Fruit fly (Drosophila melanogaster) whole organism, prepupa: ENCODE data around the gene yellow-f.

Experiments
- Blimp-1 ChIP-seq: fragments of 200-800 bp; sonication (Bioruptor generic); optimal IDR thresholded peaks from 3 replicates; lab custom pipeline; 2017; ENCODE audit warnings: missing biosample characterization, missing genetic modification characterization, mild to moderate bottlenecking, moderate library complexity, missing genetic modification reagents
- CG10631 ChIP-seq: fragments of 200-800 bp; sonication (Bioruptor generic); optimal IDR thresholded peaks from 2 replicates; lab custom pipeline; 2016; ENCODE audit warnings: missing biosample characterization, missing genetic modification characterization
- CG11762 ChIP-seq: fragments of 200-800 bp; sonication (Bioruptor generic); optimal IDR thresholded peaks from 3 replicates; lab custom pipeline; 2016; ENCODE audit warnings: missing biosample characterization, missing genetic modification characterization; ENCODE audit not compliant: insufficient read depth
- CG11902 ChIP-seq: fragments of 200-800 bp; sonication (Bioruptor generic); optimal IDR thresholded peaks from 3 replicates; lab custom pipeline; 2016; ENCODE audit warnings: missing biosample characterization, missing genetic modification characterization
- CG15336 ChIP-seq: fragments of 200-800 bp; sonication (Bioruptor generic); IDR thresholded peaks from 2 replicates; pipeline ENCODE4 v1.3.6; 2022; ENCODE audit warnings: missing biosample characterization, missing genetic modification characterization
- CG16779 ChIP-seq: fragments of 200-800 bp; sonication (Bioruptor generic); optimal IDR thresholded peaks from 3 replicates; lab custom pipeline; 2017; ENCODE audit warnings: missing biosample characterization, mild to moderate bottlenecking, missing genetic modification characterization
- CG3032 ChIP-seq: fragments of 200-800 bp; optimal IDR thresholded peaks from 2 replicates; lab custom pipeline; 2019; ENCODE audit warnings: missing biosample characterization, mild to moderate bottlenecking, missing genetic modification characterization, moderate library complexity
- CG31627 ChIP-seq: fragments of 200-800 bp; sonication (Bioruptor generic); optimal IDR thresholded peaks from 3 replicates; lab custom pipeline; 2016; ENCODE audit warnings: missing biosample characterization, missing genetic modification characterization
- CG3919 ChIP-seq: fragments of 200-800 bp; sonication (Bioruptor generic); optimal IDR thresholded peaks from 3 replicates; lab custom pipeline; 2016; ENCODE audit warnings: missing biosample characterization, missing genetic modification characterization
- CG4318 ChIP-seq: fragments of 200-800 bp; sonication (Bioruptor generic); optimal IDR thresholded peaks from 3 replicates; lab custom pipeline; 2017; ENCODE audit warnings: missing biosample characterization, mild to moderate bottlenecking, missing genetic modification characterization
- CG6163 ChIP-seq: fragments of 200-800 bp; sonication (Bioruptor generic); IDR thresholded peaks from 3 replicates; pipeline ENCODE4 v1.3.6; 2022; ENCODE audit warnings: missing biosample characterization, missing genetic modification characterization
- CG6792 ChIP-seq: fragments of 200-800 bp; sonication (Bioruptor generic); optimal IDR thresholded peaks from 3 replicates; lab custom pipeline; 2016; ENCODE audit warnings: missing biosample characterization, missing genetic modification characterization
- CG6808 ChIP-seq: fragments of 200-800 bp; sonication (Bioruptor generic); optimal IDR thresholded peaks from 3 replicates; lab custom pipeline; 2017; ENCODE audit warnings: missing biosample characterization, missing genetic modification characterization, mild to moderate bottlenecking, moderate library complexity, missing genetic modification reagents
- CG6854 ChIP-seq: fragments of 200-800 bp; sonication (Bioruptor generic); optimal IDR thresholded peaks from 2 replicates; lab custom pipeline; 2017; ENCODE audit warnings: missing biosample characterization, mild to moderate bottlenecking, missing genetic modification characterization
- CG7368 ChIP-seq: fragments of 200-800 bp; sonication (Bioruptor generic); optimal IDR thresholded peaks from 3 replicates; lab custom pipeline; 2016; ENCODE audit warnings: missing biosample characterization, missing genetic modification characterization
- CG8119 ChIP-seq: fragments of 200-800 bp; sonication (Bioruptor generic); IDR thresholded peaks from 3 replicates; pipeline ENCODE4 v1.3.6; 2022; ENCODE audit warnings: missing biosample characterization, missing genetic modification characterization
- CG8319 ChIP-seq: fragments of 200-800 bp; sonication (Bioruptor generic); optimal IDR thresholded peaks from 3 replicates; lab custom pipeline; 2016; ENCODE audit warnings: missing biosample characterization, missing genetic modification characterization
- CG8632 ChIP-seq: fragments of 200-800 bp; sonication (Bioruptor generic); optimal IDR thresholded peaks from 3 replicates; lab custom pipeline; 2016; ENCODE audit warnings: missing biosample characterization, missing genetic modification characterization
- CG9139 ChIP-seq: fragments of 200-800 bp; sonication (Bioruptor generic); optimal IDR thresholded peaks from 3 replicates; lab custom pipeline; 2017; ENCODE audit warnings: missing biosample characterization, mild to moderate bottlenecking, missing genetic modification characterization
- Ets96B ChIP-seq: fragments of 200-800 bp; optimal IDR thresholded peaks from 2 replicates; lab custom pipeline; 2019; ENCODE audit warnings: missing biosample characterization, mild to moderate bottlenecking, missing genetic modification characterization, moderate library complexity
- Hr38 ChIP-seq: sonication (Bioruptor generic); optimal IDR thresholded peaks from 2 replicates; lab custom pipeline; 2016; ENCODE audit warnings: missing biosample characterization, missing genetic modification characterization
- Hr39 ChIP-seq: fragments of 200-800 bp; sonication (Bioruptor generic); optimal IDR thresholded peaks from 2 replicates; lab custom pipeline; 2016; ENCODE audit warnings: missing biosample characterization, missing genetic modification characterization
- Hr4 ChIP-seq: fragments of 200-800 bp; sonication (Bioruptor generic); optimal IDR thresholded peaks from 3 replicates; lab custom pipeline; 2016; ENCODE audit warnings: missing biosample characterization, missing genetic modification characterization
- OdsH ChIP-seq: fragments of 200-800 bp; sonication (Bioruptor generic); optimal IDR thresholded peaks from 3 replicates; lab custom pipeline; 2016; ENCODE audit warnings: missing biosample characterization, missing genetic modification characterization
- Smox ChIP-seq: fragments of 200-800 bp; sonication (Bioruptor generic); optimal IDR thresholded peaks from 3 replicates; lab custom pipeline; 2016; ENCODE audit warnings: missing biosample characterization, missing genetic modification characterization
- Sox14 ChIP-seq: fragments of 200-800 bp; sonication (Bioruptor generic); optimal IDR thresholded peaks from 3 replicates; lab custom pipeline; 2016; ENCODE audit warnings: missing biosample characterization, missing genetic modification characterization
- acj6 ChIP-seq: fragments of 200-800 bp; sonication (Bioruptor generic); optimal IDR thresholded peaks from 3 replicates; lab custom pipeline; 2016; ENCODE audit warnings: missing biosample characterization, missing genetic modification characterization
- cyc ChIP-seq: fragments of 200-800 bp; sonication (Bioruptor generic); optimal IDR thresholded peaks from 3 replicates; lab custom pipeline; 2016; ENCODE audit warnings: missing biosample characterization, missing genetic modification characterization
- dac ChIP-seq: fragments of 200-800 bp; sonication (Bioruptor generic); optimal IDR thresholded peaks from 2 replicates; lab custom pipeline; 2017; ENCODE audit warnings: missing biosample characterization, mild to moderate bottlenecking, missing genetic modification characterization
- dsx ChIP-seq: fragments of 200-800 bp; optimal IDR thresholded peaks from 3 replicates; lab custom pipeline; 2019; ENCODE audit warnings: missing biosample characterization, mild to moderate bottlenecking, missing genetic modification characterization, moderate library complexity; ENCODE audit not compliant: poor library complexity, severe bottlenecking
- eg ChIP-seq: fragments of 200-800 bp; sonication (Bioruptor generic); IDR thresholded peaks from 3 replicates; pipeline ENCODE4 v1.3.6; 2022; ENCODE audit warnings: missing biosample characterization, missing genetic modification characterization
- esn ChIP-seq: fragments of 200-800 bp; sonication (Bioruptor generic); optimal IDR thresholded peaks from 2 replicates; lab custom pipeline; 2016; ENCODE audit warnings: missing biosample characterization, mild to moderate bottlenecking, missing genetic modification characterization, moderate library complexity
- fd59A ChIP-seq: fragments of 200-800 bp; sonication (Bioruptor generic); optimal IDR thresholded peaks from 2 replicates; lab custom pipeline; 2017; ENCODE audit warnings: missing biosample characterization, mild to moderate bottlenecking, missing genetic modification characterization, missing genetic modification reagents
- fkh ChIP-seq: fragments of 200-800 bp; sonication (Bioruptor generic); optimal IDR thresholded peaks from 3 replicates; lab custom pipeline; 2017; ENCODE audit warnings: missing biosample characterization, mild to moderate bottlenecking, missing genetic modification characterization, moderate library complexity
- lz ChIP-seq: fragments of 200-800 bp; sonication (Bioruptor generic); optimal IDR thresholded peaks from 3 replicates; lab custom pipeline; 2016; ENCODE audit warnings: missing biosample characterization, missing genetic modification characterization
- net ChIP-seq: fragments of 200-800 bp; sonication (Bioruptor generic); optimal IDR thresholded peaks from 3 replicates; lab custom pipeline; 2016; ENCODE audit warnings: missing biosample characterization, missing genetic modification characterization
- pdm3 ChIP-seq: fragments of 200-800 bp; sonication (Bioruptor generic); optimal IDR thresholded peaks from 3 replicates; lab custom pipeline; 2016; ENCODE audit warnings: missing biosample characterization, missing genetic modification characterization
- salr ChIP-seq, 2 experiments: fragments of 200-800 bp; sonication (Bioruptor generic); optimal IDR thresholded peaks; 3 replicates each; lab custom pipeline; 2016 to 2018; ENCODE audit warnings: missing biosample characterization in 2 of 2, missing genetic modification characterization in 2 of 2, mild to moderate bottlenecking in 1 of 2
- spab ChIP-seq: fragments of 200-800 bp; sonication (Bioruptor generic); optimal IDR thresholded peaks from 2 replicates; lab custom pipeline; 2017; ENCODE audit warnings: missing biosample characterization, mild to moderate bottlenecking, missing genetic modification characterization, missing genetic modification reagents
- ss ChIP-seq, 2 experiments: fragments of 200-800 bp; sonication (Bioruptor generic); optimal IDR thresholded peaks; 2 replicates in 1 of 2; 3 replicates in 1 of 2; lab custom pipeline; 2017 to 2018; ENCODE audit warnings: mild to moderate bottlenecking in 2 of 2, missing biosample characterization in 2 of 2, missing genetic modification characterization in 2 of 2, moderate library complexity in 1 of 2
- svp ChIP-seq: fragments of 200-800 bp; sonication (Bioruptor generic); peaks from one replicate; lab custom pipeline; 2016; ENCODE audit warnings: missing biosample characterization, missing genetic modification characterization
- topi ChIP-seq: fragments of 200-800 bp; sonication (Bioruptor generic); optimal IDR thresholded peaks from 3 replicates; lab custom pipeline; 2016; ENCODE audit warnings: missing biosample characterization, missing genetic modification characterization

Gene yellow-f

dm6 chr3R:12988411-12988810 is 4.6 kb downstream of the yellow-f start, which contains the start of gene CG14383:
Gene CG14383, minus strand, starts transcription at chr3R:12988511.
- TF ChIP-seq Blimp-1 (GFP tag; lab: Kevin White, UChicago) (no peak), topi (GFP tag; lab: Kevin White, UChicago) (no peak), fd59A (GFP tag; lab: Kevin White, UChicago) (no peak), CG6854 (GFP tag; lab: Kevin White, UChicago) (no peak), dac (GFP tag; lab: Kevin White, UChicago) (no peak)

dm6 chr3R:12985828-12986530 is 7.0 kb downstream of the yellow-f start, which contains the start of gene CG31342:
Gene CG31342, plus strand, starts transcription at chr3R:12986041.
- TF ChIP-seq CG15336 (peak; percentile 67), CG8119 (GFP tag; lab: Robert Waterston, UW) (peak; percentile 41; the same call in 2 of the 3 replicates), pdm3 (GFP tag; lab: Kevin White, UChicago) (no peak), CG8632 (GFP tag; lab: Kevin White, UChicago) (no peak), CG6808 (GFP tag; lab: Kevin White, UChicago) (no peak), CG11762 (GFP tag; lab: Kevin White, UChicago) (no peak), CG3919 (GFP tag; lab: Kevin White, UChicago) (no peak), CG8319 (GFP tag; lab: Kevin White, UChicago) (no peak), esn (GFP tag; lab: Kevin White, UChicago) (peak; percentile 52), cyc (GFP tag; lab: Kevin White, UChicago) (peak; percentile 1), fkh (no peak), CG6792 (GFP tag; lab: Kevin White, UChicago) (no peak), topi (GFP tag; lab: Kevin White, UChicago) (no peak), lz (GFP tag; lab: Kevin White, UChicago) (no peak), CG3032 (tag; lab: Kevin White, UChicago) (peak; percentile 57), CG7368 (GFP tag; lab: Kevin White, UChicago) (no peak), net (GFP tag; lab: Kevin White, UChicago) (no peak), spab (GFP tag; lab: Kevin White, UChicago) (no peak), ss (GFP tag; optimal IDR thresholded peaks at IDR 0.05; lab: Kevin White, UChicago) (no peak), svp (GFP tag; lab: Kevin White, UChicago) (peak; percentile 48), CG10631 (GFP tag; lab: Kevin White, UChicago) (no peak)
- TF ChIP-seq, all 60 proteins: peak for 6

- TF ChIP-seq CG8119 (GFP tag; lab: Robert Waterston, UW) = peak; percentile 13; the same call in 1 of the 3 replicates
- no peak for TF ChIP-seq Sox14 (GFP tag; lab: Kevin White, UChicago)
- TF ChIP-seq lz (GFP tag; lab: Kevin White, UChicago) = no peak
- TF ChIP-seq ss (GFP tag; optimal IDR thresholded peaks at IDR 0.05; lab: Kevin White, UChicago) = no peak
- TF ChIP-seq CG6163 = no peak
- TF ChIP-seq dsx (GFP tag; lab: Kevin White, UChicago) = no peak
- TF ChIP-seq Blimp-1 (GFP tag; lab: Kevin White, UChicago) = no peak
- no peak for TF ChIP-seq pdm3 (GFP tag; lab: Kevin White, UChicago)
- TF ChIP-seq Hr39 (GFP tag; lab: Kevin White, UChicago) = no peak
- no peak for TF ChIP-seq cyc (GFP tag; lab: Kevin White, UChicago)
- TF ChIP-seq net (GFP tag; lab: Kevin White, UChicago) = no peak
- no peak for TF ChIP-seq CG31627 (GFP tag; lab: Kevin White, UChicago)
- no peak for TF ChIP-seq CG8319 (GFP tag; lab: Kevin White, UChicago)
- TF ChIP-seq fkh = peak; percentile 45
- TF ChIP-seq CG3919 (GFP tag; lab: Kevin White, UChicago) = no peak
- no peak for TF ChIP-seq CG11902 (GFP tag; lab: Kevin White, UChicago)
- no peak for TF ChIP-seq CG7368 (GFP tag; lab: Kevin White, UChicago)
- TF ChIP-seq CG4318 = no peak
- peak; percentile 55; the same call in 2 of the 3 replicates for TF ChIP-seq eg (GFP tag; lab: Robert Waterston, UW)
- TF ChIP-seq CG10631 (GFP tag; lab: Kevin White, UChicago) = no peak
- no peak for TF ChIP-seq OdsH (GFP tag; lab: Kevin White, UChicago)
- TF ChIP-seq Hr38 = no peak
- TF ChIP-seq salr (GFP tag; optimal IDR thresholded peaks at IDR 0.05; lab: Kevin White, UChicago) = no peak
- TF ChIP-seq Hr4 = no peak
- no peak for TF ChIP-seq Smox (GFP tag; lab: Kevin White, UChicago)
- TF ChIP-seq CG16779 (tag; lab: Kevin White, UChicago) = no peak
- no peak for TF ChIP-seq acj6
- no peak for TF ChIP-seq CG9139 (GFP tag; lab: Kevin White, UChicago)
- TF ChIP-seq fd59A (GFP tag; lab: Kevin White, UChicago) = no peak
- peak; percentile 36 for TF ChIP-seq svp (GFP tag; lab: Kevin White, UChicago)
- no peak for TF ChIP-seq Ets96B
Measured at dm6 chr3R:12982982-12983633, 9.9 kb downstream of the yellow-f start.
